Fruit fly (Drosophila melanogaster) whole organism, embryonic: ENCODE measurements around the gene fzo.

Experiments
- Adf1 ChIP-seq: fragments of 200-800 bp; sonication (Bioruptor generic); IDR thresholded peaks from 2 replicates; pipeline ENCODE4 v1.3.6; 2022; ENCODE audit warnings: missing biosample characterization, missing genetic modification characterization
- Aef1 ChIP-seq: fragments of 200-800 bp; sonication (Bioruptor generic); IDR thresholded peaks from 3 replicates; pipeline ENCODE4 v1.3.6; 2022; ENCODE audit warnings: missing biosample characterization, missing genetic modification characterization
- Blimp-1 ChIP-seq: fragments of 200-800 bp; sonication (Bioruptor generic); optimal IDR thresholded peaks from 3 replicates; lab custom pipeline; 2018; ENCODE audit warnings: missing biosample characterization, missing genetic modification characterization, mild to moderate bottlenecking, moderate library complexity, missing genetic modification reagents
- CG13424 ChIP-seq: fragments of 200-800 bp; sonication (Bioruptor generic); optimal IDR thresholded peaks from 2 replicates; lab custom pipeline; 2019; ENCODE audit warnings: missing biosample characterization, mild to moderate bottlenecking, missing genetic modification characterization, moderate library complexity
- CG14710 ChIP-seq: fragments of 200-800 bp; sonication (Bioruptor generic); optimal IDR thresholded peaks from 3 replicates; lab custom pipeline; 2019; ENCODE audit warnings: missing biosample characterization, mild to moderate bottlenecking, missing genetic modification characterization, moderate library complexity
- CG15514 ChIP-seq: fragments of 200-800 bp; sonication (Bioruptor generic); optimal IDR thresholded peaks from 3 replicates; lab custom pipeline; 2017; ENCODE audit warnings: missing biosample characterization, missing genetic modification characterization, mild to moderate bottlenecking, moderate library complexity, missing genetic modification reagents
- CG17829 ChIP-seq: fragments of 200-800 bp; optimal IDR thresholded peaks from 2 replicates; lab custom pipeline; 2019; ENCODE audit warnings: missing biosample characterization, mild to moderate bottlenecking, missing genetic modification characterization, moderate library complexity
- CG30020 ChIP-seq: fragments of 200-800 bp; optimal IDR thresholded peaks from 2 replicates; lab custom pipeline; 2019; ENCODE audit warnings: missing biosample characterization, mild to moderate bottlenecking, missing genetic modification characterization, moderate library complexity
- CG31441 ChIP-seq: fragments of 200-800 bp; sonication (Bioruptor generic); IDR thresholded peaks from 2 replicates; pipeline ENCODE4 v1.3.6; 2022; ENCODE audit warnings: missing biosample characterization, missing genetic modification characterization
- CG4854 ChIP-seq: fragments of 200-800 bp; sonication (Bioruptor generic); optimal IDR thresholded peaks from 2 replicates; lab custom pipeline; 2016; ENCODE audit warnings: missing biosample characterization, missing genetic modification characterization, inconsistent platforms
- CG5245 ChIP-seq: fragments of 200-800 bp; sonication (Bioruptor generic); optimal IDR thresholded peaks from 3 replicates; lab custom pipeline; 2016; ENCODE audit warnings: missing biosample characterization, missing genetic modification characterization
- CG6689 ChIP-seq: fragments of 200-800 bp; sonication (Bioruptor generic); IDR thresholded peaks from 2 replicates; pipeline ENCODE4 v1.3.6; 2022; ENCODE audit warnings: missing biosample characterization, missing genetic modification characterization
- CG7963 ChIP-seq: fragments of 200-800 bp; sonication (Bioruptor generic); IDR thresholded peaks from 3 replicates; pipeline ENCODE4 v1.3.6; 2022; ENCODE audit warnings: missing biosample characterization, missing genetic modification characterization; ENCODE audit not compliant: partially characterized antibody
- CG8089 ChIP-seq: fragments of 200-800 bp; sonication (Bioruptor generic); optimal IDR thresholded peaks from 3 replicates; lab custom pipeline; 2016; ENCODE audit warnings: missing biosample characterization, missing genetic modification characterization
- CG8290 ChIP-seq, 3 experiments: fragments of 200-800 bp; sonication (Bioruptor generic); optimal IDR thresholded peaks; 2 replicates each; lab custom pipeline; 2016 to 2019; ENCODE audit warnings: missing biosample characterization in 3 of 3, missing genetic modification characterization in 3 of 3, mild to moderate bottlenecking in 2 of 3, moderate library complexity in 1 of 3
- Camta ChIP-seq: fragments of 200-800 bp; sonication (Bioruptor generic); optimal IDR thresholded peaks from 2 replicates; lab custom pipeline; 2016; ENCODE audit warnings: missing biosample characterization, missing genetic modification characterization
- D19B ChIP-seq: fragments of 200-800 bp; sonication (Bioruptor generic); optimal IDR thresholded peaks from 2 replicates; lab custom pipeline; 2017; ENCODE audit warnings: missing biosample characterization, mild to moderate bottlenecking, missing genetic modification characterization
- Dp ChIP-seq: fragments of 200-800 bp; sonication (Bioruptor generic); optimal IDR thresholded peaks from 2 replicates; lab custom pipeline; 2018; ENCODE audit warnings: missing biosample characterization, mild to moderate bottlenecking, missing genetic modification characterization, moderate library complexity
- Drgx ChIP-seq: fragments of 200-800 bp; sonication (Bioruptor generic); IDR thresholded peaks from 2 replicates; pipeline ENCODE4 v1.3.6; 2022; ENCODE audit warnings: missing biosample characterization, missing genetic modification characterization
- Ets65A ChIP-seq: fragments of 200-800 bp; sonication (Bioruptor generic); peaks from one replicate; lab custom pipeline; 2016; ENCODE audit warnings: missing biosample characterization, missing genetic modification characterization
- Hey ChIP-seq: fragments of 200-800 bp; sonication (Bioruptor generic); optimal IDR thresholded peaks from 3 replicates; lab custom pipeline; 2018; ENCODE audit warnings: missing biosample characterization, mild to moderate bottlenecking, missing genetic modification characterization
- Med ChIP-seq: fragments of 200-800 bp; sonication (Bioruptor generic); peaks from one replicate; lab custom pipeline; 2016; ENCODE audit warnings: missing biosample characterization, missing genetic modification characterization, mild to moderate bottlenecking, inconsistent platforms, moderate library complexity
- Ssrp ChIP-seq: fragments of 200-800 bp; sonication (Bioruptor generic); optimal IDR thresholded peaks from 2 replicates; lab custom pipeline; 2018; ENCODE audit warnings: missing biosample characterization, mild to moderate bottlenecking, missing genetic modification characterization, moderate library complexity
- YL-1 ChIP-seq: fragments of 200-800 bp; sonication (Bioruptor generic); optimal IDR thresholded peaks from 3 replicates; lab custom pipeline; 2017; ENCODE audit warnings: missing biosample characterization, mild to moderate bottlenecking, missing genetic modification characterization
- ato ChIP-seq: fragments of 200-800 bp; sonication (Bioruptor generic); IDR thresholded peaks from 2 replicates; pipeline ENCODE4 v1.3.6; 2022; ENCODE audit warnings: missing biosample characterization, missing genetic modification characterization; ENCODE audit not compliant: partially characterized antibody
- cas ChIP-seq: fragments of 200-800 bp; sonication (Bioruptor generic); IDR thresholded peaks from 2 replicates; pipeline ENCODE4 v1.3.6; 2022; ENCODE audit warnings: missing biosample characterization, missing genetic modification characterization
- cg ChIP-seq: fragments of 200-800 bp; sonication (Bioruptor generic); optimal IDR thresholded peaks from 3 replicates; lab custom pipeline; 2019; ENCODE audit warnings: missing biosample characterization, mild to moderate bottlenecking, missing genetic modification characterization, moderate library complexity
- chinmo ChIP-seq: fragments of 200-800 bp; sonication (Bioruptor generic); IDR thresholded peaks from 4 replicates; pipeline ENCODE4 v1.3.6; 2022; ENCODE audit warnings: missing biosample characterization, missing genetic modification characterization; ENCODE audit not compliant: partially characterized antibody
- eve ChIP-seq, 2 experiments: fragments of >200 bp; optimal IDR thresholded peaks; 2 replicates each; lab custom pipeline; 2017; ENCODE audit warnings: missing biosample characterization in 2 of 2, missing genetic modification characterization in 2 of 2
- mirr ChIP-seq: fragments of 200-800 bp; sonication (Bioruptor generic); optimal IDR thresholded peaks from 3 replicates; lab custom pipeline; 2018; ENCODE audit warnings: missing biosample characterization, mild to moderate bottlenecking, missing genetic modification characterization
- nerfin-1 ChIP-seq: fragments of 200-800 bp; sonication (Bioruptor generic); optimal IDR thresholded peaks from 3 replicates; lab custom pipeline; 2019; ENCODE audit warnings: missing biosample characterization, mild to moderate bottlenecking, missing genetic modification characterization, moderate library complexity
- pan ChIP-seq, 4 experiments: fragments of >200 bp in 3 of 4; fragments of 200-800 bp in 1 of 4; sonication (Bioruptor generic) in 1 of 4; optimal IDR thresholded peaks in 3 of 4; IDR thresholded peaks in 1 of 4; 2 replicates each; pipeline versions ENCODE4 v1.3.6 to Lab custom; 2017 to 2022; ENCODE audit warnings: missing biosample characterization in 2 of 4, missing genetic modification characterization in 2 of 4, mixed read lengths in 1 of 4
- pb ChIP-seq: fragments of 200-800 bp; sonication (Bioruptor generic); optimal IDR thresholded peaks from 3 replicates; lab custom pipeline; 2016; ENCODE audit warnings: missing biosample characterization, missing genetic modification characterization
- schlank ChIP-seq: fragments of 200-800 bp; sonication (Bioruptor generic); optimal IDR thresholded peaks from 2 replicates; lab custom pipeline; 2018; ENCODE audit warnings: missing biosample characterization, mild to moderate bottlenecking, missing genetic modification characterization
- sd ChIP-seq: fragments of 200-800 bp; sonication (Bioruptor generic); optimal IDR thresholded peaks from 3 replicates; lab custom pipeline; 2018; ENCODE audit warnings: missing biosample characterization, mild to moderate bottlenecking, missing genetic modification characterization, moderate library complexity
- twi ChIP-seq: fragments of 200-800 bp; optimal IDR thresholded peaks from 2 replicates; lab custom pipeline; 2019; ENCODE audit warnings: missing biosample characterization, mild to moderate bottlenecking, missing genetic modification characterization, moderate library complexity
- z ChIP-seq: fragments of 200-800 bp; sonication (Bioruptor generic); IDR thresholded peaks from 3 replicates; pipeline ENCODE4 v1.3.6; 2022; ENCODE audit warnings: missing biosample characterization, missing genetic modification characterization

fzo gene

DNA sequence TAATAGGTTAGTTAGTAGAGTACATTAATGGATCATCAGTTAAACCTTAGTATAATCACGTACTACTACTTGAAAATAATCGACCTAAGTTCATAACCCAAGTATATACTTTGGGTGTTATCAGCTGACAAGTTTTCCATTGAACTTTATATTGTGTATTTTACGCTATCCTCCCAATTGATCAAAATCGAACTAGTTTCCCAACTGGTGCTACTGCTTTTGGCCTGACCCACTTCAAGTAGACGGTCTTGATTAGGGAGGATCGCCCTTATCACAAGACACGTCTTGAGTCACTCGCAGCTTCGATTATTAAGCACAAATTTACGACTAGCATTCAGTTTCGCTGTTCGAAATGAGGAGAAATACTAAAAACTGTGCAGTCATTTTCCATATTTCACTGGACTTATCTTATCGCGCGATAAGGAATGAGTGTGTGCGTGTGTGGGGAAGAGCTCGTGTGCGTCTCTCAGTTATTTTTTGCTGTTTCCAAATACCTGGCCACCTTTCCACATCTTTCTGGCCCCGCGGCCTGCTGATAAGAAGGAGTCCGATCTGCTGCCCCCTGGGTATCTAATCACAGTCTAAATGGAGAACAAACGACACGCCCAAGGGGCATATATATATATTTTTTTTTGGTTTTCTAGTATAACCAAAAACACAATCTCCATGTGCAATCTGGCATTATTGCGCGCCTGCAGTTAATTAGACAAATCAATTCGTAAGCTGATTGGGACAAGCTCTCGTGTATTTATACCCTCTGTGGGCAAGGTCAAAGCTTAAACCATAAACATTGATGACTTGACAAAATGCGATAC is 14.5 kb downstream of the fzo start (continued):
- TF ChIP-seq CG17829 (no peak), Drgx (GFP tag; lab: Robert Waterston, UW) (no peak), z (0 out of 3 replicates have a peak, but pooled peaks have one; percentile 16), CG13424 (tag; lab: Kevin White, UChicago) (no peak), Adf1 (peak; percentile 23; the same call in 1 of the 2 replicates), sd (tag; lab: Kevin White, UChicago) (peak; percentile 61), schlank (tag; lab: Kevin White, UChicago) (no peak), CG8089 (GFP tag; lab: Kevin White, UChicago) (no peak), Aef1 (no peak), Blimp-1 (GFP tag; lab: Kevin White, UChicago) (no peak), Ssrp (no peak), Camta (GFP tag; lab: Kevin White, UChicago) (no peak), Dp (GFP tag; lab: Kevin White, UChicago) (no peak), nerfin-1 (tag; lab: Kevin White, UChicago) (no peak), CG5245 (GFP tag; lab: Kevin White, UChicago) (no peak), chinmo (GFP tag; lab: Robert Waterston, UW) (peak; percentile 79; the same call in 1 of the 4 replicates), mirr (GFP tag; lab: Kevin White, UChicago) (peak; percentile 47), CG6689 (no peak), CG4854 (no peak), cg (GFP tag; lab: Kevin White, UChicago) (peak; percentile 19), twi (tag; lab: Kevin White, UChicago) (no peak), pb (GFP tag; lab: Kevin White, UChicago) (no peak), YL-1 (GFP tag; lab: Kevin White, UChicago) (no peak), pan (optimal IDR thresholded peaks at IDR 0.05; lab: Kevin White, UChicago) (no peak), pan (GFP tag; optimal IDR thresholded peaks at IDR 0.05 in 1 of 2, IDR thresholded peaks at IDR 0.05 in 1 of 2) (no peak), CG8290 (GFP tag; optimal IDR thresholded peaks at IDR 0.05; lab: Kevin White, UChicago) (no peak), CG8290 (tag; optimal IDR thresholded peaks at IDR 0.05; lab: Kevin White, UChicago) (no peak), CG7963 (GFP tag; lab: Robert Waterston, UW) (no peak)

DNA sequence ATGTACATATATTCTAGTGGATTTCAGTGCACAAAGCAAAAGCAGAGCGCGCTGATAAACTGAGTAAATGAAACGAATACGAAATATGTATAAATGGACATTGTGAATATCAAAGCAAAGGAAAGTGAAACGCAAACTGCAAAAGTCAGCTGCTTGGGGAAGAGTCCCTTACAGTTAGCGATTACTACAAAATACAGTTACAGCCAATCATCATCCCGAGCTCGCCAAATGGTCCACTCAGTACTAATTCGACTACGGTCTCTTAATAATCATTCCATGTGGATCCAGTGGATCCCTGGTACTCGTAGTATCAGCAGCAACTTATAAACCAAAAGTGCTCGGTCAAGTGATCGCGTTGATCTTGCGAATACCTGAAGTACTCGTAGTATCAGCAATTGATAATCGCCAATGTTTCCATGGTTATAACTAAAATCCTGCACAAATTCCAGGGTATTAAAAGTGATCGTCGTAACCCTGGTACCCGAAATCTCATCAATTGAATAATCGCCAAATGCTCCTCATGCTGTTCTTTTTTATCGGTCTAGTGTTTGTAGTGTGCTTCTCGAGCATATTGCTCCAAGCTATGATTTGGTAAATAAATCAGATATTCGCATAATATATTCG is 22.0 kb downstream of the fzo start:
- TF ChIP-seq ato (GFP tag; lab: Robert Waterston, UW) (no peak), eve (GFP tag; optimal IDR thresholded peaks at IDR 0.05; lab: Kevin White, UChicago) (peak in 1 of 2 experiments; percentile 43), CG15514 (GFP tag; lab: Kevin White, UChicago) (no peak), D19B (peak; percentile 69), cas (GFP tag; lab: Robert Waterston, UW) (no peak), CG30020 (tag; lab: Kevin White, UChicago) (no peak), Hey (no peak), CG14710 (tag; lab: Kevin White, UChicago) (no peak), CG31441 (GFP tag; lab: Robert Waterston, UW) (no peak), Med (peak; percentile 2), Ets65A (peak; percentile 22)
